Fruit fly (Drosophila melanogaster) whole organism, embryonic: Measurements from ENCODE around the gene CG14085.
A peak's percentile ranks its signal among the peaks of the same experiment; 100 is the strongest.

Experiments
- Aef1 ChIP-seq: fragments of 200-800 bp; sonication (Bioruptor generic); IDR thresholded peaks from 3 replicates; pipeline ENCODE4 v1.3.6; 2022; ENCODE audit warnings: missing biosample characterization, missing genetic modification characterization
- Atf-2 ChIP-seq: fragments of 200-800 bp; sonication (Bioruptor generic); optimal IDR thresholded peaks from 2 replicates; lab custom pipeline; 2016; ENCODE audit warnings: missing biosample characterization, missing genetic modification characterization
- C15 ChIP-seq: fragments of 200-800 bp; sonication (Bioruptor generic); IDR thresholded peaks from 3 replicates; pipeline ENCODE4 v1.3.6; 2022; ENCODE audit warnings: missing biosample characterization, missing genetic modification characterization
- CG1024 ChIP-seq: fragments of 200-800 bp; sonication (Bioruptor generic); IDR thresholded peaks from 2 replicates; pipeline ENCODE4 v1.3.6; 2022; ENCODE audit warnings: missing biosample characterization, missing genetic modification characterization
- CG12236 ChIP-seq: fragments of 200-800 bp; sonication (Bioruptor generic); optimal IDR thresholded peaks from 2 replicates; lab custom pipeline; 2016; ENCODE audit warnings: missing biosample characterization, missing genetic modification characterization
- CG12769 ChIP-seq: fragments of 200-800 bp; sonication (Bioruptor generic); optimal IDR thresholded peaks from 2 replicates; lab custom pipeline; 2019; ENCODE audit warnings: missing biosample characterization, mild to moderate bottlenecking, missing genetic modification characterization, moderate library complexity
- CG14667 ChIP-seq: fragments of 200-800 bp; sonication (Bioruptor generic); IDR thresholded peaks from 2 replicates; pipeline ENCODE4 v1.3.6; 2022; ENCODE audit warnings: missing biosample characterization, missing genetic modification characterization
- CG14710 ChIP-seq: fragments of 200-800 bp; sonication (Bioruptor generic); optimal IDR thresholded peaks from 3 replicates; lab custom pipeline; 2019; ENCODE audit warnings: missing biosample characterization, mild to moderate bottlenecking, missing genetic modification characterization, moderate library complexity
- CG18262 ChIP-seq: fragments of 200-800 bp; optimal IDR thresholded peaks from 3 replicates; lab custom pipeline; 2019; ENCODE audit warnings: missing biosample characterization, mild to moderate bottlenecking, missing genetic modification characterization, moderate library complexity
- CG18764 ChIP-seq: fragments of 200-800 bp; sonication (Bioruptor generic); optimal IDR thresholded peaks from 3 replicates; lab custom pipeline; 2016; ENCODE audit warnings: missing biosample characterization, missing genetic modification characterization
- CG2129 ChIP-seq: fragments of 200-800 bp; sonication (Bioruptor generic); IDR thresholded peaks from 2 replicates; pipeline ENCODE4 v1.3.6; 2022; ENCODE audit warnings: missing biosample characterization, missing genetic modification characterization; ENCODE audit not compliant: partially characterized antibody
- CG32772 ChIP-seq: fragments of 200-800 bp; sonication (Bioruptor generic); IDR thresholded peaks from 2 replicates; pipeline ENCODE4 v1.3.6; 2022; ENCODE audit warnings: missing biosample characterization, missing genetic modification characterization
- CG3407 ChIP-seq: fragments of 200-800 bp; sonication (Bioruptor generic); optimal IDR thresholded peaks from 2 replicates; lab custom pipeline; 2018; ENCODE audit warnings: missing biosample characterization, mild to moderate bottlenecking, missing genetic modification characterization
- CG8281 ChIP-seq: fragments of 200-800 bp; sonication (Bioruptor generic); optimal IDR thresholded peaks from 2 replicates; lab custom pipeline; 2018; ENCODE audit warnings: missing biosample characterization, mild to moderate bottlenecking, missing genetic modification characterization, moderate library complexity
- CG8359 ChIP-seq: fragments of 200-800 bp; sonication (Bioruptor generic); optimal IDR thresholded peaks from 2 replicates; lab custom pipeline; 2017; ENCODE audit warnings: missing biosample characterization, mild to moderate bottlenecking, missing genetic modification characterization, borderline replicate concordance
- CG9437 ChIP-seq: fragments of 200-800 bp; sonication (Bioruptor generic); optimal IDR thresholded peaks from 2 replicates; lab custom pipeline; 2018; ENCODE audit warnings: missing biosample characterization, mild to moderate bottlenecking, missing genetic modification characterization
- CG9727 ChIP-seq: fragments of 200-800 bp; sonication (Bioruptor generic); optimal IDR thresholded peaks from 3 replicates; lab custom pipeline; 2017; ENCODE audit warnings: missing biosample characterization, mild to moderate bottlenecking, missing genetic modification characterization
- CTCF ChIP-seq: fragments of 200-800 bp; sonication (Bioruptor generic); optimal IDR thresholded peaks from 2 replicates; lab custom pipeline; 2017; ENCODE audit warnings: missing biosample characterization, mild to moderate bottlenecking, missing genetic modification characterization, moderate library complexity
- CkIIα-i1 ChIP-seq: fragments of 200-800 bp; sonication (Bioruptor generic); IDR thresholded peaks from 2 replicates; pipeline ENCODE4 v1.3.6; 2022; ENCODE audit warnings: missing biosample characterization, missing genetic modification characterization
- Dip2 ChIP-seq: fragments of 200-800 bp; sonication (Bioruptor generic); IDR thresholded peaks from 2 replicates; pipeline ENCODE4 v1.3.6; 2022; ENCODE audit warnings: missing biosample characterization, missing genetic modification characterization
- Ets65A ChIP-seq: fragments of 200-800 bp; sonication (Bioruptor generic); peaks from one replicate; lab custom pipeline; 2016; ENCODE audit warnings: missing biosample characterization, missing genetic modification characterization
- HLHmδ ChIP-seq: fragments of 200-800 bp; sonication (Bioruptor generic); optimal IDR thresholded peaks from 2 replicates; lab custom pipeline; 2018; ENCODE audit warnings: missing biosample characterization, mild to moderate bottlenecking, missing genetic modification characterization, moderate library complexity
- Hey ChIP-seq: fragments of 200-800 bp; sonication (Bioruptor generic); optimal IDR thresholded peaks from 3 replicates; lab custom pipeline; 2018; ENCODE audit warnings: missing biosample characterization, mild to moderate bottlenecking, missing genetic modification characterization
- HmgD ChIP-seq: fragments of 200-800 bp; sonication (Bioruptor generic); optimal IDR thresholded peaks from 3 replicates; lab custom pipeline; 2016; ENCODE audit warnings: missing biosample characterization, missing genetic modification characterization
- Hr39 ChIP-seq: fragments of >200 bp; optimal IDR thresholded peaks from 2 replicates; lab custom pipeline; 2017
- Hr51 ChIP-seq, 2 experiments: fragments of 200-800 bp; sonication (Bioruptor generic); optimal IDR thresholded peaks; 2 replicates in 1 of 2; 3 replicates in 1 of 2; lab custom pipeline; 2016 to 2018; ENCODE audit warnings: missing biosample characterization in 2 of 2, missing genetic modification characterization in 2 of 2, mild to moderate bottlenecking in 1 of 2, moderate library complexity in 1 of 2
- NK7.1 ChIP-seq: fragments of 200-800 bp; sonication (Bioruptor generic); optimal IDR thresholded peaks from 3 replicates; lab custom pipeline; 2016; ENCODE audit warnings: missing biosample characterization, missing genetic modification characterization
- Optix ChIP-seq: fragments of 200-800 bp; sonication (Bioruptor generic); IDR thresholded peaks from 3 replicates; pipeline ENCODE4 v1.3.6; 2022; ENCODE audit warnings: missing biosample characterization, missing genetic modification characterization
- Poxn ChIP-seq: fragments of 200-800 bp; sonication (Bioruptor generic); IDR thresholded peaks from 2 replicates; pipeline ENCODE4 v1.3.6; 2022; ENCODE audit warnings: missing biosample characterization, missing genetic modification characterization
- Scr ChIP-seq: fragments of 200-800 bp; sonication (Bioruptor generic); IDR thresholded peaks from 2 replicates; pipeline ENCODE4 v1.3.6; 2022; ENCODE audit warnings: missing biosample characterization, missing genetic modification characterization; ENCODE audit not compliant: partially characterized antibody
- Sin3A ChIP-seq: fragments of >200 bp; optimal IDR thresholded peaks from 2 replicates; lab custom pipeline; 2018
- Spps ChIP-seq: fragments of 200-800 bp; sonication (Bioruptor generic); optimal IDR thresholded peaks from 2 replicates; lab custom pipeline; 2018; ENCODE audit warnings: missing biosample characterization, mild to moderate bottlenecking, missing genetic modification characterization
- Trl ChIP-seq, 3 experiments: fragments of >200 bp in 2 of 3; fragments of 200-800 bp in 1 of 3; sonication (Bioruptor generic) in 1 of 3; optimal IDR thresholded peaks; 2 replicates in 1 of 3; 3 replicates in 2 of 3; lab custom pipeline; 2016 to 2017; ENCODE audit warnings: missing biosample characterization in 1 of 3, missing genetic modification characterization in 1 of 3
- ab ChIP-seq: fragments of 200-800 bp; sonication (Bioruptor generic); optimal IDR thresholded peaks from 2 replicates; lab custom pipeline; 2016; ENCODE audit warnings: missing biosample characterization, missing genetic modification characterization
- chinmo ChIP-seq: fragments of 200-800 bp; sonication (Bioruptor generic); IDR thresholded peaks from 4 replicates; pipeline ENCODE4 v1.3.6; 2022; ENCODE audit warnings: missing biosample characterization, missing genetic modification characterization; ENCODE audit not compliant: partially characterized antibody
- chm ChIP-seq: fragments of 200-800 bp; sonication (Bioruptor generic); IDR thresholded peaks from 2 replicates; pipeline ENCODE4 v1.3.6; 2022; ENCODE audit warnings: missing biosample characterization, missing genetic modification characterization
- ewg ChIP-seq: fragments of 200-800 bp; sonication (Bioruptor generic); optimal IDR thresholded peaks from 3 replicates; lab custom pipeline; 2017; ENCODE audit warnings: mild to moderate bottlenecking, missing biosample characterization, missing genetic modification reagents, missing genetic modification characterization
- fru ChIP-seq: fragments of >200 bp; optimal IDR thresholded peaks from 2 replicates; lab custom pipeline; 2017
- gt ChIP-seq: fragments of 200-800 bp; sonication (Bioruptor generic); IDR thresholded peaks from 2 replicates; pipeline ENCODE4 v1.3.6; 2022; ENCODE audit warnings: missing biosample characterization, missing genetic modification characterization
- insv ChIP-seq, 2 experiments: fragments of 200-800 bp; sonication (Bioruptor generic); optimal IDR thresholded peaks; 3 replicates each; lab custom pipeline; 2016 to 2018; ENCODE audit warnings: missing biosample characterization in 2 of 2, missing genetic modification characterization in 2 of 2
- lilli ChIP-seq: fragments of 200-800 bp; sonication (Bioruptor generic); optimal IDR thresholded peaks from 3 replicates; lab custom pipeline; 2016; ENCODE audit warnings: missing biosample characterization, missing genetic modification characterization
- mam ChIP-seq: fragments of 200-800 bp; sonication (Bioruptor generic); optimal IDR thresholded peaks from 3 replicates; lab custom pipeline; 2016; ENCODE audit warnings: missing biosample characterization, missing genetic modification characterization
- otp ChIP-seq: fragments of 200-800 bp; sonication (Bioruptor generic); IDR thresholded peaks from 3 replicates; pipeline ENCODE4, ENCODE4 v1.3.6; 2022; ENCODE audit warnings: missing biosample characterization, missing genetic modification characterization
- pho ChIP-seq: fragments of 200-800 bp; sonication (Bioruptor generic); optimal IDR thresholded peaks from 2 replicates; lab custom pipeline; 2016; ENCODE audit warnings: missing biosample characterization, missing genetic modification characterization
- ro ChIP-seq: fragments of 200-800 bp; sonication (Bioruptor generic); IDR thresholded peaks from 2 replicates; pipeline ENCODE4 v1.3.6; 2022; ENCODE audit warnings: missing biosample characterization, missing genetic modification characterization
- ssp ChIP-seq: fragments of 200-800 bp; sonication (Bioruptor generic); IDR thresholded peaks from 2 replicates; pipeline ENCODE4 v1.3.6; 2022; ENCODE audit warnings: missing biosample characterization, missing genetic modification characterization
- stc ChIP-seq: fragments of 200-800 bp; sonication (Bioruptor generic); IDR thresholded peaks from 2 replicates; pipeline ENCODE4 v1.3.6; 2022; ENCODE audit warnings: missing biosample characterization, missing genetic modification characterization
- stwl ChIP-seq: fragments of 200-800 bp; sonication (Bioruptor generic); optimal IDR thresholded peaks from 3 replicates; lab custom pipeline; 2018; ENCODE audit warnings: missing biosample characterization, mild to moderate bottlenecking, missing genetic modification characterization, moderate library complexity
- tgo ChIP-seq: fragments of 200-800 bp; sonication (Bioruptor generic); IDR thresholded peaks from 3 replicates; pipeline ENCODE4 v1.3.6; 2022; ENCODE audit warnings: missing biosample characterization, missing genetic modification characterization
- tin ChIP-seq: fragments of 200-800 bp; sonication (Bioruptor generic); optimal IDR thresholded peaks from 3 replicates; lab custom pipeline; 2016; ENCODE audit warnings: missing biosample characterization, missing genetic modification characterization
- tna ChIP-seq: fragments of 200-800 bp; sonication (Bioruptor generic); IDR thresholded peaks from 2 replicates; pipeline ENCODE4 v1.3.6; 2022; ENCODE audit warnings: missing biosample characterization, missing genetic modification characterization; ENCODE audit not compliant: partially characterized antibody
- vnd ChIP-seq: fragments of 200-800 bp; sonication (Bioruptor generic); IDR thresholded peaks from 3 replicates; pipeline ENCODE4 v1.3.6; 2022; ENCODE audit warnings: missing biosample characterization, missing genetic modification characterization; ENCODE audit not compliant: partially characterized antibody
- vvl ChIP-seq: fragments of 200-800 bp; sonication (Bioruptor generic); IDR thresholded peaks from 2 replicates; pipeline ENCODE4 v1.3.6; 2022; ENCODE audit warnings: missing biosample characterization, missing genetic modification characterization

CG14085 gene

DNA sequence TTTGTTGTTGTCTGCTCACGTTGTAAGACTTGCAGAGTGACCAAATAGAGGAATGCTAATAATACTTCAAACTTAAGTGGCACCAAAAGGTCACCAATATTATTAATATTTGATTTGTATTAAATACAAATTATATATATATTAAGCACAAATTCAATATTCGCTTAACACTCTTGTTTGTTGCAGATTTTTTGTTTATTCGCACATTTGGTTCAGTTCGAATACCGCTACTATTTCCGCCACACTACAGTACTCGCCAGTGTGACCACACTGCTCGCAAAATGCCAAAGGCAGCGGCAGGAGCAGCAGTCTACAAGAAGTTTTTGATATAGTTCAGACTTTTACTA, 5.0 kb upstream of the CG14085 start, which contains the start of gene Max (continued):
- no peak for TF ChIP-seq Trl (optimal IDR thresholded peaks at IDR 0.05; lab: Kevin White, UChicago)
- TF ChIP-seq Trl (GFP tag; optimal IDR thresholded peaks at IDR 0.05; lab: Kevin White, UChicago) = no peak
- peak; percentile 44 for TF ChIP-seq Spps (tag; lab: Kevin White, UChicago)
- TF ChIP-seq Hr51 (GFP tag; optimal IDR thresholded peaks at IDR 0.05; lab: Kevin White, UChicago) = peak in 1 of 2 experiments; percentile 82
- peak; percentile 58 for TF ChIP-seq CG14667 (GFP tag; lab: Robert Waterston, UW)
- no peak for TF ChIP-seq vnd (GFP tag; lab: Robert Waterston, UW)
- no peak for TF ChIP-seq Atf-2 (GFP tag; lab: Kevin White, UChicago)
- TF ChIP-seq CG14710 = peak; percentile 99
- TF ChIP-seq Scr (GFP tag; lab: Robert Waterston, UW) = 0 out of 2 replicates have a peak, but pooled peaks have one; percentile 9
- TF ChIP-seq CG9437 (GFP tag; lab: Kevin White, UChicago) = peak; percentile 88
- TF ChIP-seq CTCF (GFP tag; lab: Kevin White, UChicago) = no peak
- TF ChIP-seq ewg (GFP tag; lab: Kevin White, UChicago) = peak; percentile 69
- peak; percentile 28 for TF ChIP-seq CG8281 (tag; lab: Kevin White, UChicago)
- TF ChIP-seq HmgD (GFP tag; lab: Kevin White, UChicago) = no peak
- 0 out of 2 replicates have a peak, but pooled peaks have one; percentile 45 for TF ChIP-seq CG32772 (GFP tag; lab: Robert Waterston, UW)
- no peak for TF ChIP-seq gt
- no peak for TF ChIP-seq HLHmδ (GFP tag; lab: Kevin White, UChicago)
- peak; percentile 59 for TF ChIP-seq lilli (GFP tag; lab: Kevin White, UChicago)
- TF ChIP-seq Ets65A (GFP tag; lab: Kevin White, UChicago) = peak; percentile 41
- TF ChIP-seq pho (GFP tag; lab: Kevin White, UChicago) = no peak
- TF ChIP-seq NK7.1 = no peak
- peak; percentile 58 for TF ChIP-seq CG9727 (GFP tag; lab: Kevin White, UChicago)
- peak; percentile 43 for TF ChIP-seq CG3407 (GFP tag; lab: Kevin White, UChicago)
- TF ChIP-seq vvl (GFP tag; lab: Robert Waterston, UW) = peak; percentile 90
- peak; percentile 49; the same call in 2 of the 3 replicates for TF ChIP-seq Optix (GFP tag; lab: Robert Waterston, UW)
- TF ChIP-seq stc (GFP tag; lab: Robert Waterston, UW) = peak; percentile 49; the same call in 1 of the 2 replicates
- no peak for TF ChIP-seq ab (GFP tag; lab: Kevin White, UChicago)
- no peak for TF ChIP-seq CG8359 (GFP tag; lab: Kevin White, UChicago)
- no peak for TF ChIP-seq mam (GFP tag; lab: Kevin White, UChicago)
- TF ChIP-seq chm (GFP tag; lab: Robert Waterston, UW) = peak; percentile 58; the same call in 1 of the 2 replicates
- no peak for TF ChIP-seq CkIIα-i1 (GFP tag; lab: Robert Waterston, UW)
- no peak for TF ChIP-seq ro (GFP tag; lab: Robert Waterston, UW)
- TF ChIP-seq CG18764 (GFP tag; lab: Kevin White, UChicago) = peak; percentile 70
- TF ChIP-seq Dip2 = no peak
- 0 out of 3 replicates have a peak, but pooled peaks have one; percentile 16 for TF ChIP-seq C15 (GFP tag; lab: Robert Waterston, UW)
- no peak for TF ChIP-seq tna (GFP tag; lab: Robert Waterston, UW)
- no peak for TF ChIP-seq CG2129 (GFP tag; lab: Robert Waterston, UW)
- no peak for TF ChIP-seq chinmo
- TF ChIP-seq otp (GFP tag; lab: Robert Waterston, UW) = 0 out of 3 replicates have a peak, but pooled peaks have one; percentile 12
- peak; percentile 36; the same call in 1 of the 2 replicates for TF ChIP-seq CG1024 (GFP tag; lab: Robert Waterston, UW)
- peak; percentile 67 for TF ChIP-seq Aef1 (GFP tag; lab: Robert Waterston, UW)
- TF ChIP-seq CG12236 (GFP tag; lab: Kevin White, UChicago) = no peak
- no peak for TF ChIP-seq Hr39 (lab: Kevin White, UChicago)
- TF ChIP-seq Hey = no peak
- TF ChIP-seq stwl = peak; percentile 77
- TF ChIP-seq insv (GFP tag; optimal IDR thresholded peaks at IDR 0.05; lab: Kevin White, UChicago) = peak in 1 of 2 experiments; percentile 37
- TF ChIP-seq Sin3A = no peak
- no peak for TF ChIP-seq Poxn (GFP tag; lab: Robert Waterston, UW)
- TF ChIP-seq CG18262 = peak; percentile 72
- TF ChIP-seq fru (lab: Kevin White, UChicago) = no peak
- TF ChIP-seq tin (GFP tag; lab: Kevin White, UChicago) = peak; percentile 58
- TF ChIP-seq CG12769 (tag; lab: Kevin White, UChicago) = peak; percentile 84
- no peak for TF ChIP-seq ssp (GFP tag; lab: Robert Waterston, UW)
- TF ChIP-seq tgo (GFP tag; lab: Robert Waterston, UW) = peak; percentile 72
